Worm (Caenorhabditis elegans): ENCODE results near the gene C38D9.2.

The C38D9.2 gene

ce11 chrV:17552759-17553158 is 14.2 kb upstream of the C38D9.2 start, which contains the start of gene C38D9.8:
C38D9.8 (minus strand) TSS chrV:17552859.
- no peak for TF ChIP-seq lsy-2 (tag; optimal IDR thresholded peaks at IDR 0.05)
- TF ChIP-seq ceh-83 (GFP tag; optimal IDR thresholded peaks at IDR 0.05): no peak
- TF ChIP-seq lin-32 (GFP tag; optimal IDR thresholded peaks at IDR 0.05): no peak
- TF ChIP-seq mls-2 (tag; optimal IDR thresholded peaks at IDR 0.05): no peak
- no peak for TF ChIP-seq snpc-4 (tag; optimal IDR thresholded peaks at IDR 0.05)
- TF ChIP-seq ceh-43 (GFP tag; optimal IDR thresholded peaks at IDR 0.05): no peak
- TF ChIP-seq nhr-2 (tag; optimal IDR thresholded peaks at IDR 0.05): no peak
- TF ChIP-seq pha-4 (tag; optimal IDR thresholded peaks at IDR 0.05): no peak
- no peak for TF ChIP-seq unc-120 (tag; optimal IDR thresholded peaks at IDR 0.05; ENCODE audit: poor library complexity, severe bottlenecking)
- TF ChIP-seq ztf-11 (tag; optimal IDR thresholded peaks at IDR 0.05): no peak
- no peak for TF ChIP-seq mep-1 (tag; optimal IDR thresholded peaks at IDR 0.05)
- no peak for TF ChIP-seq elt-3 (tag; optimal IDR thresholded peaks at IDR 0.05)
- TF ChIP-seq nhr-28 (tag; optimal IDR thresholded peaks at IDR 0.05): no peak
- TF ChIP-seq zip-8 (tag; optimal IDR thresholded peaks at IDR 0.05): no peak
- TF ChIP-seq lin-13 (tag; optimal IDR thresholded peaks at IDR 0.05): no peak
- no peak for TF ChIP-seq tbx-8 (GFP tag; optimal IDR thresholded peaks at IDR 0.05)
- TF ChIP-seq flh-1 (GFP tag; optimal IDR thresholded peaks at IDR 0.05): no peak

ce11 chrV:17558377-17558776 is 8.6 kb upstream of the C38D9.2 start, which contains the start of gene fbxa-174:
fbxa-174 (minus strand) TSS chrV:17558477.
- no peak for TF ChIP-seq zip-8 (tag; optimal IDR thresholded peaks at IDR 0.05)
- no peak for TF ChIP-seq nhr-12 (tag; optimal IDR thresholded peaks at IDR 0.05)
- no peak for TF ChIP-seq sem-2 (GFP tag; optimal IDR thresholded peaks at IDR 0.05)
- TF ChIP-seq cnd-1 (tag; optimal IDR thresholded peaks at IDR 0.05): no peak
- TF ChIP-seq tbx-8 (GFP tag; optimal IDR thresholded peaks at IDR 0.05): no peak
- no peak for TF ChIP-seq nhr-76 (tag; optimal IDR thresholded peaks at IDR 0.05)
- no peak for TF ChIP-seq M03D4.4 (tag; optimal IDR thresholded peaks at IDR 0.05)
- no peak for TF ChIP-seq ham-2 (GFP tag; optimal IDR thresholded peaks at IDR 0.05)
- no peak for TF ChIP-seq nhr-28 (tag; optimal IDR thresholded peaks at IDR 0.05)
- no peak for TF ChIP-seq lin-32 (GFP tag; optimal IDR thresholded peaks at IDR 0.05)
- no peak for TF ChIP-seq ceh-43 (GFP tag; optimal IDR thresholded peaks at IDR 0.05)
- no peak for TF ChIP-seq snpc-4 (tag; optimal IDR thresholded peaks at IDR 0.05)
- TF ChIP-seq lsy-2 (tag; optimal IDR thresholded peaks at IDR 0.05): no peak
- no peak for TF ChIP-seq elt-3 (tag; optimal IDR thresholded peaks at IDR 0.05)
- TF ChIP-seq mep-1 (tag; optimal IDR thresholded peaks at IDR 0.05): no peak
- no peak for TF ChIP-seq hlh-1 (tag; optimal IDR thresholded peaks at IDR 0.05)
- no peak for TF ChIP-seq drap-1 (GFP tag; optimal IDR thresholded peaks at IDR 0.05)
- TF ChIP-seq unc-62 (GFP tag; optimal IDR thresholded peaks at IDR 0.05): no peak
- no peak for TF ChIP-seq ztf-11 (tag; optimal IDR thresholded peaks at IDR 0.05)
- TF ChIP-seq bed-3 (GFP tag; optimal IDR thresholded peaks at IDR 0.05): no peak

- no peak for TF ChIP-seq unc-120 (tag; optimal IDR thresholded peaks at IDR 0.05; ENCODE audit: poor library complexity, severe bottlenecking)
- no peak for TF ChIP-seq ztf-11 (tag; optimal IDR thresholded peaks at IDR 0.05)
- TF ChIP-seq nhr-28 (tag; optimal IDR thresholded peaks at IDR 0.05): no peak
- TF ChIP-seq ceh-39 (tag; optimal IDR thresholded peaks at IDR 0.05): no peak
- no peak for TF ChIP-seq flh-1 (GFP tag; optimal IDR thresholded peaks at IDR 0.05)
- no peak for TF ChIP-seq ces-1 (GFP tag; optimal IDR thresholded peaks at IDR 0.05)
- no peak for TF ChIP-seq blmp-1 (tag; optimal IDR thresholded peaks at IDR 0.05)
- TF ChIP-seq ceh-43 (GFP tag; optimal IDR thresholded peaks at IDR 0.05): no peak
- TF ChIP-seq mab-5 (tag; optimal IDR thresholded peaks at IDR 0.05): no peak
- TF ChIP-seq nhr-237 (tag; optimal IDR thresholded peaks at IDR 0.05): no peak
- no peak for TF ChIP-seq M03D4.4 (tag; optimal IDR thresholded peaks at IDR 0.05)
- no peak for TF ChIP-seq mls-2 (tag; optimal IDR thresholded peaks at IDR 0.05)
- no peak for TF ChIP-seq ceh-83 (GFP tag; optimal IDR thresholded peaks at IDR 0.05)
- no peak for TF ChIP-seq tbx-8 (GFP tag; optimal IDR thresholded peaks at IDR 0.05)
- no peak for TF ChIP-seq cnd-1 (tag; optimal IDR thresholded peaks at IDR 0.05)
- no peak for TF ChIP-seq elt-1 (tag; optimal IDR thresholded peaks at IDR 0.05; ENCODE audit: borderline replicate concordance, insufficient read depth)
- no peak for TF ChIP-seq drap-1 (GFP tag; optimal IDR thresholded peaks at IDR 0.05)
Measured at ce11 chrV:17558946-17559345, 8.0 kb upstream of the C38D9.2 start, which contains the start of gene fbxa-172. fbxa-172 (plus strand) TSS chrV:17559246.

- TF ChIP-seq unc-62 (GFP tag; optimal IDR thresholded peaks at IDR 0.05) (no peak), ztf-11 (tag; optimal IDR thresholded peaks at IDR 0.05) (no peak), mls-2 (tag; optimal IDR thresholded peaks at IDR 0.05) (no peak), blmp-1 (tag; optimal IDR thresholded peaks at IDR 0.05) (no peak)
Measured at ce11 chrV:17565903-17566302, 1.0 kb upstream of the C38D9.2 start, which contains the start of gene fbxa-171. fbxa-171 (minus strand) TSS chrV:17566003.
